Worm (Caenorhabditis elegans) whole organism, late embryonic: ENCODE measurements around the gene R09D1.12.

Experiments
- ceh-14 ChIP-seq: sonication (generic microtip); optimal IDR thresholded peaks from 2 replicates; lab custom pipeline; 2016; ENCODE audit warnings: missing genotype, missing genetic modification characterization, missing compliant biosample characterization
- ceh-19 ChIP-seq: fragments of 200-800 bp; sonication (Bioruptor generic); optimal IDR thresholded peaks from 2 replicates; lab custom pipeline; 2018; ENCODE audit warnings: mild to moderate bottlenecking, missing genetic modification characterization, missing compliant biosample characterization
- dve-1 ChIP-seq: sonication (generic microtip); optimal IDR thresholded peaks from 2 replicates; lab custom pipeline; 2017; ENCODE audit warnings: antibody characterized with exemption, mild to moderate bottlenecking, missing genetic modification characterization, missing compliant biosample characterization
- eyg-1 ChIP-seq: sonication (generic microtip); optimal IDR thresholded peaks from 2 replicates; lab custom pipeline; 2016; ENCODE audit warnings: missing genotype, missing genetic modification characterization, missing compliant biosample characterization
- fax-1 ChIP-seq: sonication (generic microtip); optimal IDR thresholded peaks from 2 replicates; lab custom pipeline; 2016; ENCODE audit warnings: missing genotype, missing genetic modification characterization, missing compliant biosample characterization
- hlh-15 ChIP-seq: sonication (generic microtip); optimal IDR thresholded peaks from 2 replicates; lab custom pipeline; 2016; ENCODE audit warnings: missing genetic modification characterization, missing compliant biosample characterization
- pag-3 ChIP-seq: sonication (generic microtip); optimal IDR thresholded peaks from 2 replicates; lab custom pipeline; 2016; ENCODE audit warnings: missing compliant biosample characterization, missing genetic modification characterization, borderline replicate concordance
- pha-4 ChIP-seq: fragments of 150-350 bp; optimal IDR thresholded peaks from 2 replicates; lab custom pipeline; 2018; ENCODE audit warnings: missing biosample characterization, missing genetic modification reagents, missing genetic modification characterization
- sdc-2 ChIP-seq: sonication (generic microtip); optimal IDR thresholded peaks from 2 replicates; lab custom pipeline; 2016; ENCODE audit warnings: missing genotype, missing genetic modification characterization, missing compliant biosample characterization
- sox-2 ChIP-seq: fragments of 200-800 bp; sonication (Bioruptor generic); IDR thresholded peaks from 2 replicates; pipeline ENCODE4 v1.3.6; 2022; ENCODE audit warnings: missing genetic modification reagents, missing genetic modification characterization, missing compliant biosample characterization
- tbx-2 ChIP-seq: sonication (generic microtip); optimal IDR thresholded peaks from 2 replicates; lab custom pipeline; 2016; ENCODE audit warnings: missing genetic modification characterization, missing compliant biosample characterization
- ttx-3 ChIP-seq: sonication (generic microtip); optimal IDR thresholded peaks from 2 replicates; lab custom pipeline; 2016; ENCODE audit warnings: missing genetic modification reagents, missing genetic modification characterization, missing compliant biosample characterization
- unc-3 ChIP-seq, 2 experiments: fragments of 200-800 bp in 1 of 2; sonication (Bioruptor generic) in 1 of 2; sonication (generic microtip) in 1 of 2; conservative IDR thresholded peaks in 1 of 2; optimal IDR thresholded peaks in 1 of 2; 2 replicates each; pipeline versions ENCODE4 v1.3.6 to Lab custom; 2016 to 2022; ENCODE audit warnings: missing compliant biosample characterization in 2 of 2, missing genetic modification characterization in 2 of 2, missing genetic modification reagents in 1 of 2
- unc-86 ChIP-seq: sonication (generic microtip); optimal IDR thresholded peaks from 2 replicates; lab custom pipeline; 2016; ENCODE audit warnings: missing genetic modification characterization, missing compliant biosample characterization

ce11 chrII:9403087-9403486, 49.0 kb downstream of the R09D1.12 start, which contains the start of gene Y51B9A.6:
- TF ChIP-seq pha-4 (tag; lab: Kevin White, UChicago) (no peak), sdc-2 (tag; lab: Kevin White, UChicago) (no peak), fax-1 (tag; lab: Kevin White, UChicago) (no peak), ttx-3 (no peak), sox-2 (GFP tag; lab: Robert Waterston, UW) (no peak), hlh-15 (tag; lab: Kevin White, UChicago) (no peak), tbx-2 (tag; lab: Kevin White, UChicago) (no peak), ceh-19 (GFP tag; lab: Kevin White, UChicago) (no peak), eyg-1 (no peak), unc-86 (tag; lab: Kevin White, UChicago) (no peak), dve-1 (tag; lab: Kevin White, UChicago) (no peak), unc-3 (GFP tag; conservative IDR thresholded peaks at IDR 0.05; lab: Robert Waterston, UW) (no peak), unc-3 (tag; optimal IDR thresholded peaks at IDR 0.05; lab: Kevin White, UChicago) (no peak), ceh-14 (tag; lab: Kevin White, UChicago) (no peak), pag-3 (tag; lab: Kevin White, UChicago) (no peak)
